Worm (Caenorhabditis elegans) whole organism, late embryonic: ENCODE results near the gene ZK836.3.

ENCODE experiments used
- F13H6.1 ChIP-seq: sonication (generic microtip); optimal IDR thresholded peaks from 2 replicates; lab custom pipeline; 2016; ENCODE audit warnings: missing genetic modification characterization, missing compliant biosample characterization
- T23F11.4 ChIP-seq: fragments of 200-800 bp; sonication (Bioruptor generic); optimal IDR thresholded peaks from 2 replicates; lab custom pipeline; 2018; ENCODE audit warnings: mild to moderate bottlenecking, missing genetic modification characterization, missing compliant biosample characterization
- Y22D7AL.16 ChIP-seq: sonication (generic microtip); optimal IDR thresholded peaks from 2 replicates; lab custom pipeline; 2016; ENCODE audit warnings: missing genetic modification characterization, missing compliant biosample characterization
- ceh-14 ChIP-seq: sonication (generic microtip); optimal IDR thresholded peaks from 2 replicates; lab custom pipeline; 2016; ENCODE audit warnings: missing genotype, missing genetic modification characterization, missing compliant biosample characterization
- ceh-18 ChIP-seq: sonication (generic microtip); optimal IDR thresholded peaks from 2 replicates; lab custom pipeline; 2016; ENCODE audit warnings: missing genetic modification characterization, missing compliant biosample characterization
- ceh-19 ChIP-seq: fragments of 200-800 bp; sonication (Bioruptor generic); optimal IDR thresholded peaks from 2 replicates; lab custom pipeline; 2018; ENCODE audit warnings: mild to moderate bottlenecking, missing genetic modification characterization, missing compliant biosample characterization
- ceh-2 ChIP-seq: sonication (generic microtip); optimal IDR thresholded peaks from 2 replicates; lab custom pipeline; 2016; ENCODE audit warnings: missing genotype, missing genetic modification characterization, missing compliant biosample characterization
- ceh-31 ChIP-seq: sonication (generic microtip); optimal IDR thresholded peaks from 2 replicates; lab custom pipeline; 2016; ENCODE audit warnings: missing genetic modification characterization, missing compliant biosample characterization
- ceh-34 ChIP-seq: sonication (generic microtip); optimal IDR thresholded peaks from 2 replicates; lab custom pipeline; 2016; ENCODE audit warnings: mild to moderate bottlenecking, missing genetic modification characterization, missing compliant biosample characterization
- che-1 ChIP-seq: sonication (generic microtip); optimal IDR thresholded peaks from 2 replicates; lab custom pipeline; 2016; ENCODE audit warnings: mild to moderate bottlenecking, missing genetic modification characterization, missing compliant biosample characterization
- dmd-4 ChIP-seq: sonication (generic microtip); optimal IDR thresholded peaks from 2 replicates; lab custom pipeline; 2016; ENCODE audit warnings: borderline replicate concordance, missing genetic modification characterization, missing compliant biosample characterization
- elt-2 ChIP-seq: sonication (generic microtip); optimal IDR thresholded peaks from 2 replicates; lab custom pipeline; 2016; ENCODE audit warnings: missing genetic modification reagents, missing genetic modification characterization, missing compliant biosample characterization
- ets-4 ChIP-seq: sonication (generic microtip); optimal IDR thresholded peaks from 2 replicates; lab custom pipeline; 2016; ENCODE audit warnings: missing genetic modification characterization, missing compliant biosample characterization
- eyg-1 ChIP-seq: sonication (generic microtip); optimal IDR thresholded peaks from 2 replicates; lab custom pipeline; 2016; ENCODE audit warnings: missing genotype, missing genetic modification characterization, missing compliant biosample characterization
- gmeb-2 ChIP-seq: sonication (generic microtip); optimal IDR thresholded peaks from 2 replicates; lab custom pipeline; 2016; ENCODE audit warnings: missing genetic modification characterization, inconsistent platforms, missing compliant biosample characterization
- hlh-15 ChIP-seq: sonication (generic microtip); optimal IDR thresholded peaks from 2 replicates; lab custom pipeline; 2016; ENCODE audit warnings: missing genetic modification characterization, missing compliant biosample characterization
- hlh-8 ChIP-seq: sonication (generic microtip); optimal IDR thresholded peaks from 2 replicates; lab custom pipeline; 2016; ENCODE audit warnings: missing genotype, missing genetic modification characterization, missing compliant biosample characterization
- lim-6 ChIP-seq: sonication (generic microtip); optimal IDR thresholded peaks from 2 replicates; lab custom pipeline; 2016; ENCODE audit warnings: missing genetic modification characterization, missing compliant biosample characterization
- lin-11 ChIP-seq: fragments of 200-800 bp; sonication (Bioruptor generic); optimal IDR thresholded peaks from 2 replicates; lab custom pipeline; 2018; ENCODE audit warnings: mild to moderate bottlenecking, missing genetic modification characterization, missing compliant biosample characterization
- mec-3 ChIP-seq: sonication (generic microtip); optimal IDR thresholded peaks from 2 replicates; lab custom pipeline; 2016; ENCODE audit warnings: borderline replicate concordance, missing genetic modification characterization, missing compliant biosample characterization
- nfya-1 ChIP-seq: sonication (generic microtip); optimal IDR thresholded peaks from 2 replicates; lab custom pipeline; 2017; ENCODE audit warnings: missing genetic modification characterization, mild to moderate bottlenecking, missing compliant biosample characterization, antibody characterized with exemption, moderate library complexity
- nhr-11 ChIP-seq: fragments of 150-350 bp; optimal IDR thresholded peaks from 2 replicates; lab custom pipeline; 2014; ENCODE audit warnings: missing biosample characterization, missing genetic modification characterization
- pag-3 ChIP-seq: sonication (generic microtip); optimal IDR thresholded peaks from 2 replicates; lab custom pipeline; 2016; ENCODE audit warnings: missing compliant biosample characterization, missing genetic modification characterization, borderline replicate concordance
- pat-9 ChIP-seq: fragments of 200-800 bp; sonication (Bioruptor generic); optimal IDR thresholded peaks from 2 replicates; lab custom pipeline; 2018; ENCODE audit warnings: mild to moderate bottlenecking, missing genetic modification characterization, moderate library complexity, missing compliant biosample characterization
- pha-4 ChIP-seq: fragments of 150-350 bp; optimal IDR thresholded peaks from 2 replicates; lab custom pipeline; 2018; ENCODE audit warnings: missing biosample characterization, missing genetic modification reagents, missing genetic modification characterization
- ref-2 ChIP-seq: sonication (generic microtip); optimal IDR thresholded peaks from 2 replicates; lab custom pipeline; 2016; ENCODE audit warnings: missing genetic modification characterization, missing compliant biosample characterization
- rnt-1 ChIP-seq: sonication (generic microtip); optimal IDR thresholded peaks from 2 replicates; lab custom pipeline; 2016; ENCODE audit warnings: missing genetic modification characterization, missing compliant biosample characterization
- sox-4 ChIP-seq: sonication (generic microtip); optimal IDR thresholded peaks from 2 replicates; lab custom pipeline; 2017; ENCODE audit warnings: mild to moderate bottlenecking, missing genetic modification characterization, inconsistent platforms, missing compliant biosample characterization
- syd-9 ChIP-seq: sonication (generic microtip); optimal IDR thresholded peaks from 2 replicates; lab custom pipeline; 2016; ENCODE audit warnings: mild to moderate bottlenecking, missing genetic modification characterization, moderate library complexity, missing compliant biosample characterization
- tbx-2 ChIP-seq: sonication (generic microtip); optimal IDR thresholded peaks from 2 replicates; lab custom pipeline; 2016; ENCODE audit warnings: missing genetic modification characterization, missing compliant biosample characterization
- tbx-7 ChIP-seq: sonication (generic microtip); optimal IDR thresholded peaks from 2 replicates; lab custom pipeline; 2016; ENCODE audit warnings: missing genotype, missing genetic modification characterization, missing compliant biosample characterization
- unc-55 ChIP-seq: sonication (generic microtip); optimal IDR thresholded peaks from 2 replicates; lab custom pipeline; 2017; ENCODE audit warnings: missing biosample characterization, missing genetic modification reagents, missing genetic modification characterization
- unc-86 ChIP-seq: sonication (generic microtip); optimal IDR thresholded peaks from 2 replicates; lab custom pipeline; 2016; ENCODE audit warnings: missing genetic modification characterization, missing compliant biosample characterization
- ztf-16 ChIP-seq: sonication (generic microtip); optimal IDR thresholded peaks from 2 replicates; lab custom pipeline; 2017; ENCODE audit warnings: missing genetic modification characterization, missing compliant biosample characterization

ZK836.3 gene

DNA sequence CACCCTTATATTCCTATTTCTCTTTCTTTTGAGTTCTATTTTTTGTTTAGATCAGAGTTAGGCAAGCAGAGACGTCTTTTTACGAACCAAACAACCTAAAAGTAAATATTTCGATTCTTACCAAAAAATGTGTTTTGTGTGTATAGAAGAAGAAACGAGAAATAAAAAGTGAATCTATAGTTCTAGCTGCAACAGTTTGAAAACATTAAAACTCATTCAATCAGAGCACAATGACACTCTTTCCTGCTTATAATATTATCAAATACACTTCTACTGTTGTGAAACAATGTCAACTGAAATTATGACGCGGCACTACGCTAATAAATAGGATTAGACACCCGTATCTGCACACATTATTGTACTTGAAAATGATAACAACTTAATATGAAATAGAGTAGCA lies at the start of gene ZK836.3:
ZK836.3 (minus strand) TSS at position 101 of the 400 bp plus-strand sequence.
- TF ChIP-seq T23F11.4 (GFP tag; lab: Kevin White, UChicago), result no peak
- no peak for TF ChIP-seq ztf-16 (tag; lab: Kevin White, UChicago)
- TF ChIP-seq dmd-4 (tag; lab: Kevin White, UChicago), result no peak
- no peak for TF ChIP-seq ref-2 (tag; lab: Kevin White, UChicago)

DNA sequence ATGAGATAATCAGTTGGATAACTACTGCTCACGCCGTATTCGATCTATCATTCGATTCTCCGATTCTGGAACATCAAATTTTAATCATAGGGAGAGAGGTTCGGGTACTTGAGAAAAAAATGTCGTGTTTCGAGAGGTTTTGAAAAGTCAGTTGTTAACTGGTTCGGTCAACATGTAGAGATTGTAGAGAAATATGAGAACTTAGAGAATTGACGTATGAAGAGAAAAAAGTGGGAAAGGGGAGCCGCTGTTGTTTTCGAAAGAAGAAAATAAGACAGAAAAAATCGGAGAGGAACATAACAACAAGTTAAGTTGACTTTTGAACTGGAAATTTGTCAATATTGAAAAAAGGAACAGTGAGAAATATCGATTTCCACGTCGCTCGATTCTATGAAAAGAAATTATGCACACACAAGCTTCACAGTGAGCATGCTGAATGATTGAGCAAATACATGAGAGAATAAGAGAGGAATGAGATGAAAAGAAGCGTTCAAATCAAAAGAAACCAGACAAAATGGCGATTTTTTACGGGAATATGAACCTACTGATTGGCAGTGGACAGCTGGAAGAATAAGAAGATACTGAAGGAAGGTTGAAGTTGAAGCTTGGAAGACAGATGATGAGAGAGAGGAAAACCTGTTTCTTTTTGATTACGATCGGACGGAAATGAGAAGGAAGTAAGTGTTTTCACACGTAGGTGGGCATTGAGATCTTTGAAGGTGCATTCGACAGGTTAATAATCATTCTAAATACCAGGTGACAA lies 49.4 kb upstream of the ZK836.3 start, which contains the start of the genes T04H1.13, slfl-5 and rad-50:
T04H1.13 (minus strand) TSS at position 51 of the 763 bp plus-strand sequence.
slfl-5 (minus strand) TSS at position 65 of the 763 bp plus-strand sequence.
rad-50 (plus strand) TSS at position 667 of the 763 bp plus-strand sequence.
- TF ChIP-seq unc-86 (no peak), tbx-2 (tag; lab: Kevin White, UChicago) (no peak), nhr-11 (tag; lab: Kevin White, UChicago) (no peak), lim-6 (tag; lab: Kevin White, UChicago) (no peak), gmeb-2 (tag; lab: Kevin White, UChicago) (no peak), mec-3 (tag; lab: Kevin White, UChicago) (no peak), pag-3 (tag; lab: Kevin White, UChicago) (no peak), ceh-14 (tag; lab: Kevin White, UChicago) (no peak), ceh-19 (no peak), ets-4 (tag; lab: Kevin White, UChicago) (no peak), hlh-8 (tag; lab: Kevin White, UChicago) (no peak), eyg-1 (tag; lab: Kevin White, UChicago) (no peak), pha-4 (tag; lab: Kevin White, UChicago) (no peak), ceh-31 (tag; lab: Kevin White, UChicago) (no peak), sox-4 (tag; lab: Kevin White, UChicago) (no peak), ceh-2 (tag; lab: Kevin White, UChicago) (no peak), F13H6.1 (no peak), che-1 (tag; lab: Kevin White, UChicago) (no peak), tbx-7 (tag; lab: Kevin White, UChicago) (no peak)

DNA sequence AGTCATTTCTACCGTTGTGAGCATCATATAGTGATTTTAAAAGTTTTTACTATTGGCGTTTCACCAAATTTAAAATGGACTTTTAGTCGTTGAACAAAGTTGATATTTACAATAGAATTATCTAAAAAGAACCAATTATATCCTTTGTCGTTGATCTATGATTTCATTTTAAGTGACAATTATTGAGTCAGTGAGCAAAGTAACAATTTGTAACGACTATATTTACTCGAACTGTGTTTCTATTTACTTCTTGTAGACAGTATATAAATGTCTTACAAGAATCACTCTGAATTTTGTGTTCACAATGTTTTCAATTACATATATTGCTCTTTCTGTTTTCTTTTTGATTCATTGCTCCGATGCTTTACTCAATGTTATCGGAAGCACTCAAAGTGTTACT lies 45.4 kb upstream of the ZK836.3 start, which contains the start of gene ttr-22:
ttr-22 (plus strand) TSS at position 301 of the 400 bp plus-strand sequence.
- TF ChIP-seq eyg-1 (tag; lab: Kevin White, UChicago) (no peak), lin-11 (tag; lab: Kevin White, UChicago) (no peak), nhr-11 (tag; lab: Kevin White, UChicago) (no peak), syd-9 (tag; lab: Kevin White, UChicago) (no peak), Y22D7AL.16 (tag; lab: Kevin White, UChicago) (no peak)

DNA sequence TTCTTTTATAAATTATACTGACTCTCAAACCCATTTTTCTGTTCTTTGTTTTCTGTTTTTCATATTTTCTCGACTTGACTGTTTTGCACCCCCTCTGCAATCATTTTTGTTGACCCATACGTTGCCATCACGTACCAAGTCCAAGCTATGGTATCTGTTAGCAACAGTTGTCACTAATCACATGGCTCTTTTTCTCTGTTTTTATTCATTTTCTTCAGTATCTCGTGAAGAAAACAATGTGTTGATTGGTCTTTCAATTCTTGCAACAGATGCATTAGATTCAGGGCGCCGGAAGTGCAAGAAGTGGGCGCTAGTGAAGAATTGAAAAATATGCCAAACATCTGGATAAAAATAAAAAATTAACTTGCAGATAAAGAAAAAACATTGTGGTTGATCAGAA lies 39.8 kb upstream of the ZK836.3 start:
- TF ChIP-seq nfya-1 (tag; lab: Kevin White, UChicago) (peak; percentile 23), ceh-18 (tag; lab: Kevin White, UChicago) (peak; percentile 27), mec-3 (tag; lab: Kevin White, UChicago) (no peak), hlh-15 (tag; lab: Kevin White, UChicago) (no peak), unc-55 (GFP tag; lab: Kevin White, UChicago) (peak; percentile 15)

DNA sequence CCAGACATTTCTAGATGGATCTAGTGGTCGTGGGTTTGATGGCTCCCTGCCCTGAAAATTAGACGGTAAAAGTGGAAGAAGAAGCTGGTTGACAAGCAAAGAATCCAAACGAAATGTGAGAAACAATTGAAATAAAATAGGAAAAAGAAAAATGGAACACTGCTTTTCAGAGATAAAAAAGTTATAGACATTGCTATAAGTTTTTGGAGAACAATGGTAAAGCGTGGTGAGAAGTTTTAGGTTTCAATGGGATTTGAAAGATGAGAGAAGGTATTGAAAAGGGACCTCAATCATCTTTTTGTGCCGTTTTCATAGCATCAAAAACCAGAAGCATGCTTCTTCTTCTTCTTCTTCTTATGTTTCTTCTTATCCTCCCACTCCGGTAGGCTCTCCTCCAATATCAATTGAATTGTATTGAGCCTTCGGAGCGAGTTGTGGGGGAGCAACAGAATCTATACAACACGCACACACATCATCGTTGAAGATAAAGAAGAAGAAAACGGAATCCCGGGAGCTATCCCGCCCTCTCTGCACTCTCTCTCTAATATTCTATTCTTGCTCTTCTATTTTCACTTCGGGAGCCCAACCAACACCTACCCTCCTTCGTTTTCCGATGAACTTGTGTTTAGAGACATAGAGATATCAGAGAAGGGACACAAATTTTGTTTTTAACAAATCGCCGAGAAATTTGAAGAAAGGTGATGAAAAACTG lies 38.7 kb upstream of the ZK836.3 start, which contains the start of gene myo-3:
myo-3 (minus strand) TSS at position 51 of the 712 bp plus-strand sequence.
- TF ChIP-seq ceh-18 (tag; lab: Kevin White, UChicago) (peak; percentile 80), rnt-1 (peak; percentile 37), elt-2 (tag; lab: Kevin White, UChicago) (no peak), nfya-1 (tag; lab: Kevin White, UChicago) (peak; percentile 12), pat-9 (tag; lab: Kevin White, UChicago) (no peak), ceh-34 (tag; lab: Kevin White, UChicago) (peak; percentile 22)
- TF ChIP-seq, all 69 proteins: peak for 4
